Worm (Caenorhabditis elegans) whole organism, L4 larva: ENCODE results near the gene sor-1.

Experiments used
- D1046.2 ChIP-seq: fragments of 200-800 bp; sonication (Bioruptor generic); IDR thresholded peaks from 2 replicates; pipeline ENCODE4 v1.3.6; 2022; ENCODE audit warnings: missing genetic modification characterization, missing compliant biosample characterization
- T20F7.1 ChIP-seq: fragments of 200-800 bp; sonication (Bioruptor generic); optimal IDR thresholded peaks from 2 replicates; lab custom pipeline; 2018; ENCODE audit warnings: mild to moderate bottlenecking, missing genetic modification characterization, missing compliant biosample characterization
- T26A8.4 ChIP-seq: fragments of 200-800 bp; sonication (Bioruptor generic); IDR thresholded peaks from 2 replicates; pipeline ENCODE4 v1.3.6; 2022; ENCODE audit warnings: missing genetic modification characterization, missing compliant biosample characterization
- ZK546.5 ChIP-seq, 2 experiments: sonication (generic microtip); optimal IDR thresholded peaks; 2 replicates each; lab custom pipeline; 2017; ENCODE audit warnings: missing biosample characterization in 2 of 2, missing genetic modification characterization in 2 of 2
- attf-4 ChIP-seq: sonication (generic microtip); optimal IDR thresholded peaks from 3 replicates; lab custom pipeline; 2017; ENCODE audit warnings: missing biosample characterization, missing genetic modification characterization
- ceh-20 ChIP-seq: fragments of 200-800 bp; sonication (Bioruptor generic); IDR thresholded peaks from 2 replicates; pipeline ENCODE4 v1.3.6; 2022; ENCODE audit warnings: missing genetic modification reagents, missing genetic modification characterization, missing compliant biosample characterization
- ceh-28 ChIP-seq: fragments of 150-350 bp; optimal IDR thresholded peaks from 2 replicates; lab custom pipeline; 2014; ENCODE audit warnings: missing biosample characterization, missing genetic modification reagents, missing genetic modification characterization
- ceh-32 ChIP-seq: sonication (generic microtip); optimal IDR thresholded peaks from 2 replicates; lab custom pipeline; 2016; ENCODE audit warnings: mild to moderate bottlenecking, missing genetic modification characterization, missing compliant biosample characterization; ENCODE audit not compliant: poor library complexity
- ces-1 ChIP-seq: fragments of 150-350 bp; sonication (generic microtip); optimal IDR thresholded peaks from 4 replicates; lab custom pipeline; 2014; ENCODE audit warnings: missing biosample characterization, missing genetic modification reagents, missing genetic modification characterization
- ctbp-1 ChIP-seq: fragments of 200-800 bp; sonication (Bioruptor generic); IDR thresholded peaks from 2 replicates; pipeline ENCODE4 v1.3.6; 2022; ENCODE audit warnings: missing genetic modification reagents, missing genetic modification characterization, missing compliant biosample characterization
- daf-12 ChIP-seq: fragments of 150-350 bp; optimal IDR thresholded peaks from 2 replicates; lab custom pipeline; 2014; ENCODE audit warnings: missing biosample characterization, missing genetic modification reagents, missing genetic modification characterization
- daf-16 ChIP-seq, 3 experiments: sonication (generic microtip); optimal IDR thresholded peaks; 2 replicates each; lab custom pipeline; 2016 to 2017; ENCODE audit warnings: missing genetic modification characterization in 3 of 3, missing genetic modification reagents in 3 of 3, mild to moderate bottlenecking in 2 of 3, missing compliant biosample characterization in 2 of 3, missing biosample characterization in 1 of 3, moderate library complexity in 1 of 3
- daf-19 ChIP-seq: fragments of 200-800 bp; sonication (Bioruptor generic); conservative IDR thresholded peaks from 2 replicates; pipeline ENCODE4 v1.3.6; 2022; ENCODE audit warnings: missing genetic modification characterization, missing compliant biosample characterization
- dmd-6 ChIP-seq: fragments of 200-800 bp; sonication (Bioruptor generic); IDR thresholded peaks from 2 replicates; pipeline ENCODE4 v1.3.6; 2022; ENCODE audit warnings: missing genetic modification reagents, missing genetic modification characterization, missing compliant biosample characterization
- dmd-9 ChIP-seq: fragments of 200-800 bp; sonication (Bioruptor generic); IDR thresholded peaks from 2 replicates; pipeline ENCODE4 v1.3.6; 2022; ENCODE audit warnings: missing genetic modification reagents, missing genetic modification characterization, missing compliant biosample characterization
- duxl-1 ChIP-seq: sonication (generic microtip); optimal IDR thresholded peaks from 2 replicates; lab custom pipeline; 2016; ENCODE audit warnings: mild to moderate bottlenecking, missing genetic modification characterization, moderate library complexity, missing compliant biosample characterization; ENCODE audit not compliant: poor library complexity
- fkh-10 ChIP-seq: fragments of 150-350 bp; optimal IDR thresholded peaks from 2 replicates; lab custom pipeline; 2014; ENCODE audit warnings: missing biosample characterization, missing genetic modification reagents, missing genetic modification characterization
- hif-1 ChIP-seq, 2 experiments: sonication (generic microtip); optimal IDR thresholded peaks; 2 replicates each; lab custom pipeline; 2016 to 2017; ENCODE audit warnings: missing compliant biosample characterization in 2 of 2, missing genetic modification characterization in 2 of 2, missing genetic modification reagents in 2 of 2, missing genotype in 2 of 2, mild to moderate bottlenecking in 1 of 2
- hlh-11 ChIP-seq: fragments of 200-800 bp; sonication (Bioruptor generic); optimal IDR thresholded peaks from 2 replicates; lab custom pipeline; 2018; ENCODE audit warnings: mild to moderate bottlenecking, missing genetic modification characterization, missing compliant biosample characterization
- hlh-30 ChIP-seq: sonication (generic microtip); optimal IDR thresholded peaks from 2 replicates; lab custom pipeline; 2017; ENCODE audit warnings: antibody characterized with exemption, mild to moderate bottlenecking, missing genetic modification characterization, missing compliant biosample characterization; ENCODE audit not compliant: insufficient read depth
- lim-7 ChIP-seq: fragments of 200-800 bp; sonication (Bioruptor generic); IDR thresholded peaks from 2 replicates; pipeline ENCODE4 v1.3.6; 2022; ENCODE audit warnings: missing genetic modification characterization, missing compliant biosample characterization
- lin-1 ChIP-seq: fragments of 200-800 bp; sonication (Bioruptor generic); IDR thresholded peaks from 2 replicates; pipeline ENCODE4 v1.3.6; 2022; ENCODE audit warnings: missing genetic modification reagents, missing genetic modification characterization, missing compliant biosample characterization
- lin-13 ChIP-seq: fragments of 150-350 bp; optimal IDR thresholded peaks from 2 replicates; lab custom pipeline; 2014; ENCODE audit warnings: missing biosample characterization, missing genetic modification reagents, missing genetic modification characterization
- lin-29 ChIP-seq: fragments of 200-800 bp; sonication (Bioruptor generic); IDR thresholded peaks from 2 replicates; pipeline ENCODE4 v1.3.6; 2022; ENCODE audit warnings: missing genetic modification reagents, missing genetic modification characterization, missing compliant biosample characterization
- lin-39 ChIP-seq: fragments of 150-350 bp; optimal IDR thresholded peaks from 2 replicates; lab custom pipeline; 2014; ENCODE audit warnings: missing biosample characterization, missing genetic modification reagents, missing genetic modification characterization
- lsy-2 ChIP-seq, 2 experiments: fragments of 150-350 bp in 1 of 2; sonication (generic microtip) in 1 of 2; optimal IDR thresholded peaks; 2 replicates each; lab custom pipeline; 2014 to 2017; ENCODE audit warnings: missing biosample characterization in 2 of 2, missing genetic modification characterization in 2 of 2
- mxl-3 ChIP-seq: fragments of 200-800 bp; sonication (Bioruptor generic); optimal IDR thresholded peaks from 2 replicates; lab custom pipeline; 2018; ENCODE audit warnings: mild to moderate bottlenecking, missing genetic modification characterization, missing compliant biosample characterization
- nhr-25 ChIP-seq: sonication (generic microtip); optimal IDR thresholded peaks from 2 replicates; lab custom pipeline; 2017; ENCODE audit warnings: missing genetic modification characterization, mild to moderate bottlenecking, missing compliant biosample characterization, antibody characterized with exemption, moderate library complexity, borderline replicate concordance; ENCODE audit not compliant: insufficient read depth
- nhr-28 ChIP-seq: fragments of 150-350 bp; optimal IDR thresholded peaks from 2 replicates; lab custom pipeline; 2014; ENCODE audit warnings: missing biosample characterization, missing genetic modification characterization
- nhr-6 ChIP-seq: fragments of 150-350 bp; optimal IDR thresholded peaks from 2 replicates; lab custom pipeline; 2014; ENCODE audit warnings: missing biosample characterization, missing genetic modification characterization
- nhr-76 ChIP-seq: fragments of 150-350 bp; optimal IDR thresholded peaks from 2 replicates; lab custom pipeline; 2014; ENCODE audit warnings: missing biosample characterization, missing genetic modification characterization
- nhr-77 ChIP-seq: fragments of 150-350 bp; optimal IDR thresholded peaks from 2 replicates; lab custom pipeline; 2014; ENCODE audit warnings: missing biosample characterization, missing genetic modification characterization
- pha-4 ChIP-seq, 2 experiments: fragments of 150-350 bp in 1 of 2; fragments of 200-800 bp in 1 of 2; sonication (Bioruptor generic) in 1 of 2; IDR thresholded peaks in 1 of 2; optimal IDR thresholded peaks in 1 of 2; 2 replicates each; pipeline versions ENCODE4 v1.3.6 to Lab custom; 2014 to 2022; ENCODE audit warnings: missing genetic modification characterization in 2 of 2, missing genetic modification reagents in 2 of 2, missing biosample characterization in 1 of 2, missing compliant biosample characterization in 1 of 2
- php-3 ChIP-seq: fragments of 200-800 bp; sonication (Bioruptor generic); IDR thresholded peaks from 2 replicates; pipeline ENCODE4 v1.3.6; 2022; ENCODE audit warnings: missing genetic modification reagents, missing genetic modification characterization, missing compliant biosample characterization
- snpc-4 ChIP-seq: fragments of 150-350 bp; optimal IDR thresholded peaks from 2 replicates; lab custom pipeline; 2014; ENCODE audit warnings: missing biosample characterization, missing genetic modification characterization
- spr-1 ChIP-seq: sonication (generic microtip); optimal IDR thresholded peaks from 2 replicates; lab custom pipeline; 2016; ENCODE audit warnings: mild to moderate bottlenecking, missing genetic modification characterization, missing compliant biosample characterization
- spr-3 ChIP-seq: fragments of 200-800 bp; sonication (Bioruptor generic); optimal IDR thresholded peaks from 2 replicates; lab custom pipeline; 2018; ENCODE audit warnings: mild to moderate bottlenecking, missing genetic modification characterization, missing compliant biosample characterization
- tag-97 ChIP-seq: fragments of 200-800 bp; sonication (Bioruptor generic); IDR thresholded peaks from 2 replicates; pipeline ENCODE4 v1.3.6; 2022; ENCODE audit warnings: missing genetic modification characterization, missing compliant biosample characterization
- tra-1 ChIP-seq: fragments of 200-800 bp; sonication (Bioruptor generic); IDR thresholded peaks from 2 replicates; pipeline ENCODE4 v1.3.6; 2022; ENCODE audit warnings: missing genetic modification reagents, missing genetic modification characterization, missing compliant biosample characterization
- vab-7 ChIP-seq: fragments of 200-800 bp; sonication (Bioruptor generic); IDR thresholded peaks from 2 replicates; pipeline ENCODE4 v1.3.6; 2022; ENCODE audit warnings: missing genetic modification reagents, missing genetic modification characterization, missing compliant biosample characterization
- zag-1 ChIP-seq: fragments of 150-350 bp; optimal IDR thresholded peaks from 2 replicates; lab custom pipeline; 2014; ENCODE audit warnings: missing biosample characterization, missing genetic modification characterization

The sor-1 gene

DNA sequence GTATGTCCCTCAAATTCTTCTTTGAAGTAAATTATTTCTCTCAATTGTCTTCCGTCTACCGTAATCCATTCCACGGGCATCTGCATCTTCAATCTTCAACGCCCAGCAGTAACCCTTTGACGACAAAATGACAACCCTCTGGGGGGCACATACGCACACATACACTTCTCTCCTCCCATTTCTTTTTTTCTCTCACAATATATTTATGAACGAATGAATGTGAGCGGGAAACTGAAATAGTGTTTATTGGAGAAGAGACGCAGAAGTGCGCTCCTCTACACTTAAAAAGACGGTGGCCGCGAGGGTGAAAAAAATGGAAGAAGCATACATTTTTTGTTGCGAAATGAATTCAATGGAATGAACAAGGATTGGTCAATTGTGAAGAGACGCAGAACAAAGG, 6.0 kb upstream of the sor-1 start (continued):
- TF ChIP-seq T26A8.4 (GFP tag; lab: Robert Waterston, UW) (peak; percentile 25; the same call in 1 of the 2 replicates), attf-4 (tag; lab: Kevin White, UChicago) (no peak), ctbp-1 (GFP tag; lab: Robert Waterston, UW) (0 out of 2 replicates have a peak, but pooled peaks have one; percentile 45), nhr-77 (tag; lab: Kevin White, UChicago) (peak; percentile 43), lsy-2 (tag; optimal IDR thresholded peaks at IDR 0.05; lab: Kevin White, UChicago) (peak; percentile 66 to 95), spr-1 (tag; lab: Kevin White, UChicago) (peak; percentile 39), T20F7.1 (GFP tag; lab: Kevin White, UChicago) (peak; percentile 81), ZK546.5 (tag; optimal IDR thresholded peaks at IDR 0.05; lab: Kevin White, UChicago) (no peak), duxl-1 (tag; lab: Kevin White, UChicago) (no peak), hlh-11 (tag; lab: Kevin White, UChicago) (peak; percentile 90), nhr-28 (tag; lab: Kevin White, UChicago) (peak; percentile 80), lin-13 (GFP tag; lab: Kevin White, UChicago) (peak; percentile 35), daf-12 (tag; lab: Kevin White, UChicago) (no peak), zag-1 (tag; lab: Kevin White, UChicago) (no peak), ceh-28 (tag; lab: Kevin White, UChicago) (no peak), hlh-30 (tag; lab: Kevin White, UChicago) (peak; percentile 80), lin-1 (GFP tag; lab: Robert Waterston, UW) (0 out of 2 replicates have a peak, but pooled peaks have one; percentile 35), tag-97 (GFP tag; lab: Robert Waterston, UW) (no peak), pha-4 (GFP tag; IDR thresholded peaks at IDR 0.05; lab: Robert Waterston, UW) (peak; percentile 65), pha-4 (tag; optimal IDR thresholded peaks at IDR 0.05; lab: Kevin White, UChicago) (peak; percentile 94), mxl-3 (peak; percentile 85), daf-16 (GFP tag; optimal IDR thresholded peaks at IDR 0.05; lab: Kevin White, UChicago) (no peak), daf-16 (tag; optimal IDR thresholded peaks at IDR 0.05; lab: Kevin White, UChicago) (peak; percentile 84), ces-1 (GFP tag; lab: Kevin White, UChicago) (no peak), daf-19 (GFP tag; lab: Robert Waterston, UW) (no peak), dmd-6 (GFP tag; lab: Robert Waterston, UW) (peak; percentile 52; the same call in 1 of the 2 replicates), D1046.2 (GFP tag; lab: Robert Waterston, UW) (peak; percentile 26; the same call in 1 of the 2 replicates), spr-3 (GFP tag; lab: Kevin White, UChicago) (no peak), dmd-9 (0 out of 2 replicates have a peak, but pooled peaks have one; percentile 8)

DNA sequence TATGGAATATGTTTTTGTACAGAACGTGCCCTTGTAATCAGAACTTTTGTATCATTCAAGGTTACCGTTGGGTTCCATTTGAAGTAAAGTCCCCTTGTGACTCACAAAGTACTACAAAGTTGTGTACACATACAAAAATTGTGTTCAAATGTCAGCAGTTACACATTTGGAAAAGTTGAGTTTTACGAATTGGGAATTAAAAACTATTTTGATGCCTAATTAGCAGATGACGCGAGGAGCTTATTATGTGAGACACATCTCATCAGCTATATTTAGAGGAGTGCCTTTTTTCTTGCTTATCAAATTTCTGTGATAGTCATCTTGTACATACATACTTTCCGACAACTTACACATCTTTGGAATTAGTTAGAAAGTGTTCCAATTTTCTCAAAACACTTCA, 4.5 kb upstream of the sor-1 start:
- TF ChIP-seq nhr-6 (tag; lab: Kevin White, UChicago) (peak; percentile 57), hlh-11 (tag; lab: Kevin White, UChicago) (no peak)

DNA sequence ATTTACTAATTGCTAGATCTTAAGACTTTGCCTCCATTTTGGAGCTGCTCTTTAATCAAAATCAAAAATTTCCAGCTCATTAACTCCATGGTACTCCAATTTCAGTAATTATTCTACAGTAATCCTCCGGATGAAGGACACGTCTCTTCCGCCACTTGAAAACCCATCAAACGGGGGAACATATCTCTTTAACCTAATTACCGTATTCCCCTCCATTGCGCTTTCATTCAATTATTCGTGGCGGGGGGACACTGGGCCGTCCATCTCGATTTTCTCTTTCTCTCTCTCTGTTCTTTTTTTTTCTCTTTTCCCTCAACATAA, 1.1 kb upstream of the sor-1 start:
- TF ChIP-seq ces-1 (GFP tag; lab: Kevin White, UChicago) (peak; percentile 47), lin-29 (GFP tag; lab: Robert Waterston, UW) (no peak)

DNA sequence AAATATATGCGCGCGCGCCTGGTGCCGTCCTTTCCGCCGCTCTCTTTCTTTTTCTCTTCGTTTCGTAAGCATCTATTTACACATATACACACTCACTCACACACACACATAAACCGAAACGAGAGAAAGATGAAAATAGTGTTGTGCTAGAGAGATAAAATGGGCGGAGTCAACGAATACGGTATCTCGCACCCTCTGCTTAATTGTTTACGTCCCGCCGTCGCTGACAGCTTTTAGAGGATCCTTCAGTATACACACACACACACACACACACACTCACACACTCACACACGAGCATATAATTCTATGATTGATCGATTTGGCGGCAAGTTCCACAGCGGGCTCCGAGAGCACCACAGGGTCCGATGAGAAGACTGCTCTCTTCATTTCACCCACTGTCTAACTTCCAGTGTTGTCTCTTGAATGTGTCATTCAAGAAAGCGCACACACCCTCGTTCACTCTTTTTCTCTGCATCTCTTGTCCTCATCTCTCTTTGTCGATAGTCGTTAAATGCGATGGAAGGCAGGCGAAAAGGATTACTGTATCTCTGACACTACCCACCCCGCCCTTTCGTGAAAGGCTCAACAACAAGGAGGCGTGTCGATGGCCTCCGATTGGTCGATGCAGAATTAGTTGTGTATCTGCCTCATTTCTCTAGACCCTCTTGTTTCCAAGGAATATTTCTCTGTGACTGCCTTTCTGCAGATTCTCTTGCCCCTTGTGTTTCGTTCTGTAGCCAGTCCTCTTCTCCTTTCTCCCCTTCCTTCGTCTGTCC, 588 bp upstream of the sor-1 start:
- TF ChIP-seq lim-7 (GFP tag; lab: Robert Waterston, UW) (no peak), vab-7 (GFP tag; lab: Robert Waterston, UW) (peak; percentile 34; the same call in 1 of the 2 replicates), tra-1 (GFP tag; lab: Robert Waterston, UW) (no peak), T26A8.4 (GFP tag; lab: Robert Waterston, UW) (peak; percentile 91), fkh-10 (GFP tag; lab: Kevin White, UChicago) (peak; percentile 54), snpc-4 (tag; lab: Kevin White, UChicago) (no peak), duxl-1 (tag; lab: Kevin White, UChicago) (peak; percentile 95), ceh-32 (tag; lab: Kevin White, UChicago) (peak; percentile 71), nhr-76 (tag; lab: Kevin White, UChicago) (peak; percentile 24), lin-29 (GFP tag; lab: Robert Waterston, UW) (no peak), nhr-77 (tag; lab: Kevin White, UChicago) (peak; percentile 41), attf-4 (tag; lab: Kevin White, UChicago) (peak; percentile 53), ceh-20 (peak; percentile 91), lin-39 (peak; percentile 57), php-3 (GFP tag; lab: Robert Waterston, UW) (peak; percentile 77), nhr-25 (tag; lab: Kevin White, UChicago) (peak; percentile 77), ctbp-1 (GFP tag; lab: Robert Waterston, UW) (peak; percentile 89), hif-1 (tag; optimal IDR thresholded peaks at IDR 0.05; lab: Kevin White, UChicago) (peak; percentile 39 to 73)
